Worm (Caenorhabditis elegans): ENCODE data around the gene scl-6.

ce11 chrIV:13109751-13110150, 41.2 kb downstream of the scl-6 start, which contains the start of gene best-1:
- no peak for TF ChIP-seq hnd-1 (tag; optimal IDR thresholded peaks at IDR 0.05)
- TF ChIP-seq tra-4 (tag; optimal IDR thresholded peaks at IDR 0.05), result no peak
- no peak for TF ChIP-seq pes-1 (GFP tag; IDR thresholded peaks at IDR 0.05)
- no peak for TF ChIP-seq hmg-4 (GFP tag; optimal IDR thresholded peaks at IDR 0.05)
- TF ChIP-seq scrt-1 (GFP tag; IDR thresholded peaks at IDR 0.05), result no peak
- no peak for TF ChIP-seq B0310.2 (tag; optimal IDR thresholded peaks at IDR 0.05)
- no peak for TF ChIP-seq hmbx-1 (tag; optimal IDR thresholded peaks at IDR 0.05)
